Worm (Caenorhabditis elegans) whole organism, L2 larva: ENCODE measurements around the gene F09C6.3.

Source experiments
- C34F6.9 ChIP-seq: fragments of 150-350 bp; optimal IDR thresholded peaks from 2 replicates; lab custom pipeline; 2014; ENCODE audit warnings: missing biosample characterization, missing genetic modification characterization
- R02D3.7 ChIP-seq: fragments of 150-350 bp; optimal IDR thresholded peaks from 2 replicates; lab custom pipeline; 2014; ENCODE audit warnings: missing biosample characterization, missing genetic modification characterization
- ama-1 ChIP-seq: fragments of 150-350 bp; optimal IDR thresholded peaks from 2 replicates; lab custom pipeline; 2018; ENCODE audit warnings: inconsistent platforms
- fos-1 ChIP-seq: fragments of 150-350 bp; optimal IDR thresholded peaks from 2 replicates; lab custom pipeline; 2014; ENCODE audit warnings: missing biosample characterization, missing genetic modification characterization
- nhr-23 ChIP-seq: fragments of 150-350 bp; optimal IDR thresholded peaks from 2 replicates; lab custom pipeline; 2014; ENCODE audit warnings: missing biosample characterization, missing genetic modification reagents, missing genetic modification characterization
- nhr-237 ChIP-seq: fragments of 150-350 bp; optimal IDR thresholded peaks from 2 replicates; lab custom pipeline; 2014; ENCODE audit warnings: missing biosample characterization, missing genetic modification characterization
- peb-1 ChIP-seq: fragments of 150-350 bp; optimal IDR thresholded peaks from 2 replicates; lab custom pipeline; 2014; ENCODE audit warnings: missing biosample characterization, missing genetic modification characterization
- ztf-1 ChIP-seq: fragments of 200-800 bp; sonication (Bioruptor generic); conservative IDR thresholded peaks from 2 replicates; pipeline ENCODE4 v1.3.6; 2022; ENCODE audit warnings: missing genetic modification characterization, missing compliant biosample characterization

DNA sequence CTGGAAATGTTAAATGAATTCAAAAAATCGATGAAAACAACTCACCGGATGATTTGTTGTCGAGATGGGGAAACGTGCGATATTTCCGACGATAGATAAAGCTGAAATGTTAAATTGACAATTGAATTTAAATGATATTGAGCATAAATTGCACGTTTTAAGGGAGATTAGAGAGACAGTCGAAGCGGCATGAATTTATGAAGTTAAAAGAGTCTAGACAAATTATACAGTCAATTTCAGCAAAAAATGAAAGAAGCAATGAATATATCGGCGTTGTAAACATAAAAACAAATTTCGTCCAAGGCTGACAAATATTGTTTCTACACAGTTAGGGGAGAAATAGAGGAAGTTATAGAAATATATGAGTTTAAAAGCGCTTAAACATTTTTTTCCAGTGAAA, 47.4 kb upstream of the F09C6.3 start, which contains the start of gene Y102A5C.36:
- TF ChIP-seq ztf-1 (GFP tag; lab: Robert Waterston, UW) (no peak), C34F6.9 (tag; lab: Kevin White, UChicago) (no peak), R02D3.7 (tag; lab: Kevin White, UChicago) (no peak), nhr-237 (tag; lab: Kevin White, UChicago) (no peak), peb-1 (tag; lab: Kevin White, UChicago) (no peak), nhr-23 (tag; lab: Kevin White, UChicago) (no peak), fos-1 (tag; lab: Kevin White, UChicago) (no peak), ama-1 (lab: Kevin White, UChicago) (no peak)
